Worm (Caenorhabditis elegans) whole organism, L1 larva: ENCODE measurements around the gene atfs-1.
A peak's percentile ranks its signal among the peaks of the same experiment; 100 is the strongest.

Source experiments
- C34B4.2 ChIP-seq: sonication (generic microtip); optimal IDR thresholded peaks from 2 replicates; lab custom pipeline; 2017; ENCODE audit warnings: mild to moderate bottlenecking, missing genetic modification characterization, missing compliant biosample characterization
- Y116A8C.19 ChIP-seq: sonication (generic microtip); optimal IDR thresholded peaks from 2 replicates; lab custom pipeline; 2016; ENCODE audit warnings: missing compliant biosample characterization, missing genetic modification characterization, borderline replicate concordance
- aha-1 ChIP-seq: fragments of 150-350 bp; optimal IDR thresholded peaks from 2 replicates; lab custom pipeline; 2014; ENCODE audit warnings: missing biosample characterization, missing genetic modification characterization
- blmp-1 ChIP-seq: fragments of 150-350 bp; optimal IDR thresholded peaks from 2 replicates; lab custom pipeline; 2014; ENCODE audit warnings: missing biosample characterization, missing genetic modification characterization
- ceh-63 ChIP-seq: fragments of 200-800 bp; sonication (Bioruptor generic); optimal IDR thresholded peaks from 2 replicates; lab custom pipeline; 2018; ENCODE audit warnings: mild to moderate bottlenecking, missing genetic modification characterization, missing compliant biosample characterization
- ceh-82 ChIP-seq, 3 experiments: fragments of 150-350 bp in 1 of 3; sonication (generic microtip) in 2 of 3; optimal IDR thresholded peaks; 2 replicates each; lab custom pipeline; 2014 to 2017; ENCODE audit warnings: missing biosample characterization in 3 of 3, missing genetic modification characterization in 3 of 3
- ceh-90 ChIP-seq: sonication (generic microtip); optimal IDR thresholded peaks from 2 replicates; lab custom pipeline; 2016; ENCODE audit warnings: missing genetic modification characterization, missing compliant biosample characterization
- dsc-1 ChIP-seq: sonication (generic microtip); optimal IDR thresholded peaks from 2 replicates; lab custom pipeline; 2016; ENCODE audit warnings: mild to moderate bottlenecking, missing genetic modification characterization, missing compliant biosample characterization
- efl-1 ChIP-seq, 4 experiments: fragments of 150-350 bp; optimal IDR thresholded peaks in 3 of 4; peaks in 1 of 4; 1 replicate in 1 of 4; 2 replicates in 3 of 4; lab custom pipeline; 2014; ENCODE audit warnings: missing biosample characterization in 2 of 4, missing genetic modification characterization in 2 of 4, missing genetic modification reagents in 2 of 4
- elt-2 ChIP-seq: sonication (generic microtip); optimal IDR thresholded peaks from 2 replicates; lab custom pipeline; 2016; ENCODE audit warnings: missing genetic modification characterization, mild to moderate bottlenecking, inconsistent platforms, missing compliant biosample characterization, missing genetic modification reagents
- ets-5 ChIP-seq: fragments of 200-800 bp; sonication (Bioruptor generic); IDR thresholded peaks from 2 replicates; pipeline ENCODE4 v1.3.6; 2022; ENCODE audit warnings: missing genetic modification characterization, missing compliant biosample characterization
- fkh-4 ChIP-seq: sonication (generic microtip); optimal IDR thresholded peaks from 2 replicates; lab custom pipeline; 2016; ENCODE audit warnings: missing compliant biosample characterization, missing genetic modification characterization, borderline replicate concordance
- grh-1 ChIP-seq: fragments of 200-800 bp; sonication (Bioruptor generic); IDR thresholded peaks from 2 replicates; pipeline ENCODE4 v1.3.6; 2022; ENCODE audit warnings: missing genetic modification reagents, missing genetic modification characterization, missing compliant biosample characterization
- hpl-2 ChIP-seq: fragments of 150-350 bp; optimal IDR thresholded peaks from 2 replicates; lab custom pipeline; 2014; ENCODE audit warnings: missing biosample characterization, missing genetic modification reagents, missing genetic modification characterization
- irx-1 ChIP-seq: sonication (generic microtip); optimal IDR thresholded peaks from 2 replicates; lab custom pipeline; 2016; ENCODE audit warnings: missing genetic modification characterization, missing compliant biosample characterization
- isw-1 ChIP-seq: fragments of 200-800 bp; sonication (Bioruptor generic); IDR thresholded peaks from 2 replicates; pipeline ENCODE4 v1.3.6; 2022; ENCODE audit warnings: missing genetic modification characterization, missing compliant biosample characterization
- lin-14 ChIP-seq: fragments of 200-800 bp; sonication (Bioruptor generic); optimal IDR thresholded peaks from 2 replicates; lab custom pipeline; 2018; ENCODE audit warnings: mild to moderate bottlenecking, missing genetic modification characterization, moderate library complexity, missing compliant biosample characterization
- lin-35 ChIP-seq, 2 experiments: fragments of 150-350 bp; optimal IDR thresholded peaks; 2 replicates each; lab custom pipeline; 2014; ENCODE audit warnings: missing biosample characterization in 2 of 2, missing genetic modification characterization in 2 of 2, missing genetic modification reagents in 2 of 2
- mep-1 ChIP-seq: fragments of 150-350 bp; optimal IDR thresholded peaks from 2 replicates; lab custom pipeline; 2014; ENCODE audit warnings: missing biosample characterization, missing genetic modification characterization
- nhr-20 ChIP-seq: sonication (generic microtip); optimal IDR thresholded peaks from 2 replicates; lab custom pipeline; 2016; ENCODE audit warnings: mild to moderate bottlenecking, missing genetic modification characterization, missing compliant biosample characterization
- nhr-71 ChIP-seq: sonication (generic microtip); optimal IDR thresholded peaks from 2 replicates; lab custom pipeline; 2016; ENCODE audit warnings: mild to moderate bottlenecking, missing genetic modification characterization, moderate library complexity, missing compliant biosample characterization
- nhr-85 ChIP-seq: sonication (generic microtip); peaks from one replicate; lab custom pipeline; 2016; ENCODE audit warnings: missing genetic modification characterization, inconsistent platforms, missing compliant biosample characterization
- pag-3 ChIP-seq: sonication (generic microtip); optimal IDR thresholded peaks from 2 replicates; lab custom pipeline; 2017; ENCODE audit warnings: missing genetic modification characterization, mild to moderate bottlenecking, missing compliant biosample characterization, antibody characterized with exemption, borderline replicate concordance; ENCODE audit not compliant: insufficient read depth
- rnt-1 ChIP-seq: sonication (generic microtip); optimal IDR thresholded peaks from 2 replicates; lab custom pipeline; 2016; ENCODE audit warnings: mild to moderate bottlenecking, missing genetic modification characterization, moderate library complexity, missing compliant biosample characterization
- snpc-4 ChIP-seq: fragments of 150-350 bp; optimal IDR thresholded peaks from 2 replicates; lab custom pipeline; 2014; ENCODE audit warnings: missing biosample characterization, missing genetic modification characterization
- snu-23 ChIP-seq: sonication (generic microtip); optimal IDR thresholded peaks from 2 replicates; lab custom pipeline; 2016; ENCODE audit warnings: missing genetic modification characterization, missing compliant biosample characterization
- sptf-1 ChIP-seq: fragments of 150-350 bp; optimal IDR thresholded peaks from 2 replicates; lab custom pipeline; 2014; ENCODE audit warnings: missing biosample characterization, missing genetic modification characterization
- tbx-2 ChIP-seq: sonication (generic microtip); optimal IDR thresholded peaks from 2 replicates; lab custom pipeline; 2016; ENCODE audit warnings: missing genetic modification characterization, missing compliant biosample characterization
- unc-130 ChIP-seq: fragments of 150-350 bp; optimal IDR thresholded peaks from 2 replicates; lab custom pipeline; 2017; ENCODE audit warnings: missing biosample characterization, missing genetic modification characterization, inconsistent platforms
- unc-62 ChIP-seq: fragments of 150-350 bp; optimal IDR thresholded peaks from 2 replicates; lab custom pipeline; 2014; ENCODE audit warnings: missing biosample characterization, missing genetic modification reagents, missing genetic modification characterization
- unc-86 ChIP-seq: sonication (generic microtip); optimal IDR thresholded peaks from 2 replicates; lab custom pipeline; 2016; ENCODE audit warnings: missing genetic modification characterization, missing compliant biosample characterization
- vab-15 ChIP-seq: sonication (generic microtip); optimal IDR thresholded peaks from 2 replicates; lab custom pipeline; 2017; ENCODE audit warnings: missing genotype, mild to moderate bottlenecking, missing genetic modification characterization, missing compliant biosample characterization
- ztf-11 ChIP-seq, 2 experiments: sonication (generic microtip); optimal IDR thresholded peaks; 2 replicates each; lab custom pipeline; 2016 to 2017; ENCODE audit warnings: missing genetic modification characterization in 2 of 2, missing biosample characterization in 1 of 2, missing compliant biosample characterization in 1 of 2
- ztf-4 ChIP-seq: fragments of 150-350 bp; optimal IDR thresholded peaks from 2 replicates; lab custom pipeline; 2014; ENCODE audit warnings: missing biosample characterization, missing genetic modification characterization

atfs-1 gene

ce11 chrV:14150966-14151365 lies 42.5 kb upstream of the atfs-1 start:
- TF ChIP-seq mep-1 (tag; lab: Kevin White, UChicago) (peak; percentile 27), isw-1 (GFP tag; lab: Robert Waterston, UW) (no peak), blmp-1 (tag; lab: Kevin White, UChicago) (peak; percentile 29), lin-14 (peak; percentile 66), nhr-85 (tag; lab: Kevin White, UChicago) (peak; percentile 53)

- no peak for TF ChIP-seq mep-1 (tag; lab: Kevin White, UChicago)
- peak; percentile 36 for TF ChIP-seq irx-1
- TF ChIP-seq ceh-63 (GFP tag; lab: Kevin White, UChicago): no peak
- peak; percentile 63 for TF ChIP-seq nhr-71
- no peak for TF ChIP-seq unc-86 (tag; lab: Kevin White, UChicago)
- no peak for TF ChIP-seq C34B4.2 (tag; lab: Kevin White, UChicago)
- TF ChIP-seq rnt-1 (tag; lab: Kevin White, UChicago): peak; percentile 23
- TF ChIP-seq ets-5 (GFP tag; lab: Robert Waterston, UW): no peak
- TF ChIP-seq lin-14: peak; percentile 66
- TF ChIP-seq dsc-1 (tag; lab: Kevin White, UChicago): peak; percentile 72
- TF ChIP-seq ztf-4 (tag; lab: Kevin White, UChicago): no peak
- peak; percentile 14 for TF ChIP-seq tbx-2 (tag; lab: Kevin White, UChicago)
- TF ChIP-seq nhr-20 (tag; lab: Kevin White, UChicago): peak; percentile 12
- TF ChIP-seq Y116A8C.19: no peak
- peak; percentile 7 for TF ChIP-seq snu-23 (GFP tag; lab: Kevin White, UChicago)
- TF ChIP-seq fkh-4 (tag; lab: Kevin White, UChicago): peak; percentile 38
- TF ChIP-seq efl-1 (optimal IDR thresholded peaks at IDR 0.05; lab: Kevin White, UChicago): peak in 1 of 2 experiments; percentile 7
- peak in 1 of 2 experiments; percentile 3 for TF ChIP-seq efl-1 (GFP tag; optimal IDR thresholded peaks at IDR 0.05 in 1 of 2; lab: Kevin White, UChicago)
- TF ChIP-seq, all 84 proteins: peak for 10
Observed at ce11 chrV:14153615-14154014, 39.8 kb upstream of the atfs-1 start.

ce11 chrV:14156468-14156867 lies 37.0 kb upstream of the atfs-1 start, which contains the start of gene AH10.2:
Gene AH10.2 (plus strand): TSS chrV:14156768.
- TF ChIP-seq ceh-90 (tag; lab: Kevin White, UChicago) (no peak), ets-5 (GFP tag; lab: Robert Waterston, UW) (no peak)

- no peak for TF ChIP-seq lin-14
- TF ChIP-seq fkh-4 (tag; lab: Kevin White, UChicago): no peak
- peak; percentile 61 for TF ChIP-seq elt-2 (tag; lab: Kevin White, UChicago)
- TF ChIP-seq, all 84 proteins: peak for 1
Observed at ce11 chrV:14160698-14161097, 32.8 kb upstream of the atfs-1 start, which contains the start of gene cest-1.2. Gene cest-1.2 (minus strand): TSS chrV:14160862.

- TF ChIP-seq efl-1 (optimal IDR thresholded peaks at IDR 0.05; lab: Kevin White, UChicago) (no peak), efl-1 (GFP tag; optimal IDR thresholded peaks at IDR 0.05 in 1 of 2; lab: Kevin White, UChicago) (no peak), elt-2 (tag; lab: Kevin White, UChicago) (no peak), hpl-2 (GFP tag; lab: Kevin White, UChicago) (no peak), vab-15 (no peak), ceh-90 (tag; lab: Kevin White, UChicago) (no peak), fkh-4 (tag; lab: Kevin White, UChicago) (no peak), grh-1 (no peak), snpc-4 (tag; lab: Kevin White, UChicago) (no peak), ceh-82 (tag; optimal IDR thresholded peaks at IDR 0.05; lab: Kevin White, UChicago) (no peak), unc-62 (GFP tag; lab: Kevin White, UChicago) (no peak), ztf-11 (tag; optimal IDR thresholded peaks at IDR 0.05; lab: Kevin White, UChicago) (no peak), unc-86 (tag; lab: Kevin White, UChicago) (no peak)
Observed at ce11 chrV:14162959-14163548, 30.4 kb upstream of the atfs-1 start, which contains the start of gene srd-26. Gene srd-26 (minus strand): TSS chrV:14163009.

- TF ChIP-seq pag-3 (no peak), aha-1 (no peak), dsc-1 (tag; lab: Kevin White, UChicago) (no peak), unc-130 (tag; lab: Kevin White, UChicago) (no peak), sptf-1 (tag; lab: Kevin White, UChicago) (no peak), nhr-20 (tag; lab: Kevin White, UChicago) (no peak), lin-35 (GFP tag; optimal IDR thresholded peaks at IDR 0.05; lab: Kevin White, UChicago) (no peak), nhr-85 (tag; lab: Kevin White, UChicago) (no peak), blmp-1 (tag; lab: Kevin White, UChicago) (no peak), ceh-63 (GFP tag; lab: Kevin White, UChicago) (no peak), mep-1 (tag; lab: Kevin White, UChicago) (no peak)
- TF ChIP-seq, all 84 proteins: peak for 0
Observed at ce11 chrV:14165745-14166144, 27.7 kb upstream of the atfs-1 start.
